Fruit fly (Drosophila melanogaster): ENCODE data around the gene Pde11.

DNA sequence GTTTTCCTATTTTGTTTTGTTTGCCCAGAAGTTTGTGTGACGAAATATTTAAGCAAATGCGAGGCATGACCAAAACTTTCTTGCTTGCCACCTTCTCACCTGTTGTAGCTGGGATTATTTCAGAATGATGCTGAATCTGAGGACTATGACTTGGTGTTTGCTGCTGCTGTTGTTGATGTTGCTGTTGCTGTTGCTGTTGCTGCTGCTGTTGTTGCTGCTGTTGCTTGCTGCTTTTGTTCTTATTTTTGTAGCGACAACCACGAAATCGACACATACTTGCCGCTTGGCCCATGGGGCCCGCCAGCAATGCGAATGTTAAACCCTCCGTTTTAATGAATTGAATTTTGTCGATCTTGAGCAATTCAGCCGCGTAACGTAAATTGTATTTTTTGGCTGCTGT lies 43.7 kb downstream of the Pde11 start:
- no peak for TF ChIP-seq psq (GFP tag; optimal IDR thresholded peaks at IDR 0.05)
- TF ChIP-seq rgr (GFP tag; optimal IDR thresholded peaks at IDR 0.05), result no peak
- no peak for TF ChIP-seq sage (GFP tag; optimal IDR thresholded peaks at IDR 0.05)
- no peak for TF ChIP-seq br (GFP tag; optimal IDR thresholded peaks at IDR 0.05)
- no peak for TF ChIP-seq Hr78 (GFP tag; optimal IDR thresholded peaks at IDR 0.05)
- TF ChIP-seq GATAd (GFP tag; optimal IDR thresholded peaks at IDR 0.05), result no peak
- no peak for TF ChIP-seq sv (GFP tag; optimal IDR thresholded peaks at IDR 0.05)
